Fruit fly (Drosophila melanogaster) whole organism, prepupa: ENCODE data around the gene yata.

Experiments
- CG10631 ChIP-seq: fragments of 200-800 bp; sonication (Bioruptor generic); optimal IDR thresholded peaks from 2 replicates; lab custom pipeline; 2016; ENCODE audit warnings: missing biosample characterization, missing genetic modification characterization
- CG11294 ChIP-seq: fragments of 200-800 bp; sonication (Bioruptor generic); IDR thresholded peaks from 2 replicates; pipeline ENCODE4 v1.3.6; 2022; ENCODE audit warnings: missing biosample characterization, missing genetic modification characterization
- CG11762 ChIP-seq: fragments of 200-800 bp; sonication (Bioruptor generic); optimal IDR thresholded peaks from 3 replicates; lab custom pipeline; 2016; ENCODE audit warnings: missing biosample characterization, missing genetic modification characterization; ENCODE audit not compliant: insufficient read depth
- CG11902 ChIP-seq: fragments of 200-800 bp; sonication (Bioruptor generic); optimal IDR thresholded peaks from 3 replicates; lab custom pipeline; 2016; ENCODE audit warnings: missing biosample characterization, missing genetic modification characterization
- CG1621 ChIP-seq: fragments of 200-800 bp; sonication (Bioruptor generic); optimal IDR thresholded peaks from 3 replicates; lab custom pipeline; 2018; ENCODE audit warnings: missing biosample characterization, mild to moderate bottlenecking, missing genetic modification characterization
- CG3032 ChIP-seq: fragments of 200-800 bp; optimal IDR thresholded peaks from 2 replicates; lab custom pipeline; 2019; ENCODE audit warnings: missing biosample characterization, mild to moderate bottlenecking, missing genetic modification characterization, moderate library complexity
- CG31627 ChIP-seq: fragments of 200-800 bp; sonication (Bioruptor generic); optimal IDR thresholded peaks from 3 replicates; lab custom pipeline; 2016; ENCODE audit warnings: missing biosample characterization, missing genetic modification characterization
- CG34406 ChIP-seq: fragments of 200-800 bp; sonication (Bioruptor generic); optimal IDR thresholded peaks from 3 replicates; lab custom pipeline; 2016; ENCODE audit warnings: missing biosample characterization, missing genetic modification characterization
- CG3919 ChIP-seq: fragments of 200-800 bp; sonication (Bioruptor generic); optimal IDR thresholded peaks from 3 replicates; lab custom pipeline; 2016; ENCODE audit warnings: missing biosample characterization, missing genetic modification characterization
- CG4318 ChIP-seq: fragments of 200-800 bp; sonication (Bioruptor generic); optimal IDR thresholded peaks from 3 replicates; lab custom pipeline; 2017; ENCODE audit warnings: missing biosample characterization, mild to moderate bottlenecking, missing genetic modification characterization
- CG6163 ChIP-seq: fragments of 200-800 bp; sonication (Bioruptor generic); IDR thresholded peaks from 3 replicates; pipeline ENCODE4 v1.3.6; 2022; ENCODE audit warnings: missing biosample characterization, missing genetic modification characterization
- CG6276 ChIP-seq: fragments of 200-800 bp; sonication (Bioruptor generic); optimal IDR thresholded peaks from 2 replicates; lab custom pipeline; 2017; ENCODE audit warnings: missing biosample characterization, mild to moderate bottlenecking, missing genetic modification characterization
- CG6792 ChIP-seq: fragments of 200-800 bp; sonication (Bioruptor generic); optimal IDR thresholded peaks from 3 replicates; lab custom pipeline; 2016; ENCODE audit warnings: missing biosample characterization, missing genetic modification characterization
- CG6808 ChIP-seq: fragments of 200-800 bp; sonication (Bioruptor generic); optimal IDR thresholded peaks from 3 replicates; lab custom pipeline; 2017; ENCODE audit warnings: missing biosample characterization, missing genetic modification characterization, mild to moderate bottlenecking, moderate library complexity, missing genetic modification reagents
- CG6854 ChIP-seq: fragments of 200-800 bp; sonication (Bioruptor generic); optimal IDR thresholded peaks from 2 replicates; lab custom pipeline; 2017; ENCODE audit warnings: missing biosample characterization, mild to moderate bottlenecking, missing genetic modification characterization
- CG8119 ChIP-seq: fragments of 200-800 bp; sonication (Bioruptor generic); IDR thresholded peaks from 3 replicates; pipeline ENCODE4 v1.3.6; 2022; ENCODE audit warnings: missing biosample characterization, missing genetic modification characterization
- CG8319 ChIP-seq: fragments of 200-800 bp; sonication (Bioruptor generic); optimal IDR thresholded peaks from 3 replicates; lab custom pipeline; 2016; ENCODE audit warnings: missing biosample characterization, missing genetic modification characterization
- CG8632 ChIP-seq: fragments of 200-800 bp; sonication (Bioruptor generic); optimal IDR thresholded peaks from 3 replicates; lab custom pipeline; 2016; ENCODE audit warnings: missing biosample characterization, missing genetic modification characterization
- CG9139 ChIP-seq: fragments of 200-800 bp; sonication (Bioruptor generic); optimal IDR thresholded peaks from 3 replicates; lab custom pipeline; 2017; ENCODE audit warnings: missing biosample characterization, mild to moderate bottlenecking, missing genetic modification characterization
- Eip78C ChIP-seq: fragments of 200-800 bp; sonication (Bioruptor generic); peaks from one replicate; lab custom pipeline; 2016; ENCODE audit warnings: missing biosample characterization, missing genetic modification characterization
- Eip93F ChIP-seq: fragments of 200-800 bp; sonication (Bioruptor generic); optimal IDR thresholded peaks from 2 replicates; lab custom pipeline; 2016; ENCODE audit warnings: missing biosample characterization, mild to moderate bottlenecking, missing genetic modification characterization
- Ets21C ChIP-seq: fragments of 200-800 bp; sonication (Bioruptor generic); optimal IDR thresholded peaks from 3 replicates; lab custom pipeline; 2016; ENCODE audit warnings: missing biosample characterization, missing genetic modification characterization
- Ets96B ChIP-seq: fragments of 200-800 bp; optimal IDR thresholded peaks from 2 replicates; lab custom pipeline; 2019; ENCODE audit warnings: missing biosample characterization, mild to moderate bottlenecking, missing genetic modification characterization, moderate library complexity
- Gug ChIP-seq: fragments of 200-800 bp; sonication (Bioruptor generic); IDR thresholded peaks from 2 replicates; pipeline ENCODE4 v1.3.6; 2022; ENCODE audit warnings: missing biosample characterization, missing genetic modification characterization
- Hr38 ChIP-seq: sonication (Bioruptor generic); optimal IDR thresholded peaks from 2 replicates; lab custom pipeline; 2016; ENCODE audit warnings: missing biosample characterization, missing genetic modification characterization
- Hr39 ChIP-seq: fragments of 200-800 bp; sonication (Bioruptor generic); optimal IDR thresholded peaks from 2 replicates; lab custom pipeline; 2016; ENCODE audit warnings: missing biosample characterization, missing genetic modification characterization
- Hr4 ChIP-seq: fragments of 200-800 bp; sonication (Bioruptor generic); optimal IDR thresholded peaks from 3 replicates; lab custom pipeline; 2016; ENCODE audit warnings: missing biosample characterization, missing genetic modification characterization
- Lpt ChIP-seq: fragments of 200-800 bp; sonication (Bioruptor generic); optimal IDR thresholded peaks from 3 replicates; lab custom pipeline; 2016; ENCODE audit warnings: missing biosample characterization, missing genetic modification characterization
- Met ChIP-seq: fragments of 200-800 bp; sonication (Bioruptor generic); optimal IDR thresholded peaks from 3 replicates; lab custom pipeline; 2016; ENCODE audit warnings: missing biosample characterization, missing genetic modification characterization
- Smox ChIP-seq: fragments of 200-800 bp; sonication (Bioruptor generic); optimal IDR thresholded peaks from 3 replicates; lab custom pipeline; 2016; ENCODE audit warnings: missing biosample characterization, missing genetic modification characterization
- Sox102F ChIP-seq: fragments of 200-800 bp; sonication (Bioruptor generic); optimal IDR thresholded peaks from 2 replicates; lab custom pipeline; 2016; ENCODE audit warnings: missing biosample characterization, mild to moderate bottlenecking, missing genetic modification characterization
- Sox14 ChIP-seq: fragments of 200-800 bp; sonication (Bioruptor generic); optimal IDR thresholded peaks from 3 replicates; lab custom pipeline; 2016; ENCODE audit warnings: missing biosample characterization, missing genetic modification characterization
- Sox15 ChIP-seq: fragments of 200-800 bp; sonication (Bioruptor generic); optimal IDR thresholded peaks from 3 replicates; lab custom pipeline; 2016; ENCODE audit warnings: missing biosample characterization, missing genetic modification characterization
- achi ChIP-seq: fragments of 200-800 bp; sonication (Bioruptor generic); optimal IDR thresholded peaks from 3 replicates; lab custom pipeline; 2016; ENCODE audit warnings: missing biosample characterization, missing genetic modification characterization
- cyc ChIP-seq: fragments of 200-800 bp; sonication (Bioruptor generic); optimal IDR thresholded peaks from 3 replicates; lab custom pipeline; 2016; ENCODE audit warnings: missing biosample characterization, missing genetic modification characterization
- dsx ChIP-seq: fragments of 200-800 bp; optimal IDR thresholded peaks from 3 replicates; lab custom pipeline; 2019; ENCODE audit warnings: missing biosample characterization, mild to moderate bottlenecking, missing genetic modification characterization, moderate library complexity; ENCODE audit not compliant: poor library complexity, severe bottlenecking
- eg ChIP-seq: fragments of 200-800 bp; sonication (Bioruptor generic); IDR thresholded peaks from 3 replicates; pipeline ENCODE4 v1.3.6; 2022; ENCODE audit warnings: missing biosample characterization, missing genetic modification characterization
- fd59A ChIP-seq: fragments of 200-800 bp; sonication (Bioruptor generic); optimal IDR thresholded peaks from 2 replicates; lab custom pipeline; 2017; ENCODE audit warnings: missing biosample characterization, mild to moderate bottlenecking, missing genetic modification characterization, missing genetic modification reagents
- fd85E ChIP-seq: fragments of 200-800 bp; sonication (Bioruptor generic); optimal IDR thresholded peaks from 3 replicates; lab custom pipeline; 2016; ENCODE audit warnings: missing biosample characterization, missing genetic modification characterization
- pdm3 ChIP-seq: fragments of 200-800 bp; sonication (Bioruptor generic); optimal IDR thresholded peaks from 3 replicates; lab custom pipeline; 2016; ENCODE audit warnings: missing biosample characterization, missing genetic modification characterization
- salr ChIP-seq, 2 experiments: fragments of 200-800 bp; sonication (Bioruptor generic); optimal IDR thresholded peaks; 3 replicates each; lab custom pipeline; 2016 to 2018; ENCODE audit warnings: missing biosample characterization in 2 of 2, missing genetic modification characterization in 2 of 2, mild to moderate bottlenecking in 1 of 2
- spab ChIP-seq: fragments of 200-800 bp; sonication (Bioruptor generic); optimal IDR thresholded peaks from 2 replicates; lab custom pipeline; 2017; ENCODE audit warnings: missing biosample characterization, mild to moderate bottlenecking, missing genetic modification characterization, missing genetic modification reagents
- ss ChIP-seq, 2 experiments: fragments of 200-800 bp; sonication (Bioruptor generic); optimal IDR thresholded peaks; 2 replicates in 1 of 2; 3 replicates in 1 of 2; lab custom pipeline; 2017 to 2018; ENCODE audit warnings: mild to moderate bottlenecking in 2 of 2, missing biosample characterization in 2 of 2, missing genetic modification characterization in 2 of 2, moderate library complexity in 1 of 2
- svp ChIP-seq: fragments of 200-800 bp; sonication (Bioruptor generic); peaks from one replicate; lab custom pipeline; 2016; ENCODE audit warnings: missing biosample characterization, missing genetic modification characterization
- vri ChIP-seq: fragments of 200-800 bp; sonication (Bioruptor generic); optimal IDR thresholded peaks from 3 replicates; lab custom pipeline; 2016; ENCODE audit warnings: missing biosample characterization, mild to moderate bottlenecking, missing genetic modification characterization

Gene yata

dm6 chr3R:29785242-29785641 is 36.2 kb downstream of the yata start:
- no peak for TF ChIP-seq CG6854 (GFP tag; lab: Kevin White, UChicago)
- TF ChIP-seq dsx (GFP tag; lab: Kevin White, UChicago), result no peak
- no peak for TF ChIP-seq CG1621
- no peak for TF ChIP-seq pdm3 (GFP tag; lab: Kevin White, UChicago)
- no peak for TF ChIP-seq CG11902 (GFP tag; lab: Kevin White, UChicago)
- no peak for TF ChIP-seq cyc (GFP tag; lab: Kevin White, UChicago)
- no peak for TF ChIP-seq Hr4 (GFP tag; lab: Kevin White, UChicago)
- no peak for TF ChIP-seq CG6276 (GFP tag; lab: Kevin White, UChicago)
- no peak for TF ChIP-seq CG34406
- no peak for TF ChIP-seq Hr39 (GFP tag; lab: Kevin White, UChicago)
- no peak for TF ChIP-seq fd59A (GFP tag; lab: Kevin White, UChicago)
- no peak for TF ChIP-seq CG8319 (GFP tag; lab: Kevin White, UChicago)
- no peak for TF ChIP-seq ss (GFP tag; optimal IDR thresholded peaks at IDR 0.05; lab: Kevin White, UChicago)
- no peak for TF ChIP-seq CG9139 (GFP tag; lab: Kevin White, UChicago)

- peak; percentile 61 for TF ChIP-seq Gug (GFP tag; lab: Robert Waterston, UW)
- peak; percentile 65 for TF ChIP-seq vri (GFP tag; lab: Kevin White, UChicago)
- peak; percentile 55 for TF ChIP-seq Sox14 (GFP tag; lab: Kevin White, UChicago)
- peak; percentile 20 for TF ChIP-seq Sox15 (GFP tag; lab: Kevin White, UChicago)
- TF ChIP-seq CG3032 (tag; lab: Kevin White, UChicago), result peak; percentile 28
- TF ChIP-seq Hr38 (GFP tag; lab: Kevin White, UChicago), result no peak
- TF ChIP-seq Ets96B (tag; lab: Kevin White, UChicago), result peak; percentile 70
- TF ChIP-seq cyc (GFP tag; lab: Kevin White, UChicago), result peak; percentile 92
- TF ChIP-seq CG8119 (GFP tag; lab: Robert Waterston, UW), result peak; percentile 69
- peak; percentile 85 for TF ChIP-seq CG11902 (GFP tag; lab: Kevin White, UChicago)
- TF ChIP-seq CG8319 (GFP tag; lab: Kevin White, UChicago), result peak; percentile 39
- peak; percentile 62 for TF ChIP-seq CG11294
- TF ChIP-seq CG34406, result peak; percentile 49
- TF ChIP-seq CG3919 (GFP tag; lab: Kevin White, UChicago), result peak; percentile 90
- no peak for TF ChIP-seq CG10631 (GFP tag; lab: Kevin White, UChicago)
- TF ChIP-seq CG6808 (GFP tag; lab: Kevin White, UChicago), result peak; percentile 32
- TF ChIP-seq Ets21C (GFP tag; lab: Kevin White, UChicago), result peak; percentile 62
- TF ChIP-seq CG31627 (GFP tag; lab: Kevin White, UChicago), result peak; percentile 69
- peak; percentile 73 for TF ChIP-seq dsx (GFP tag; lab: Kevin White, UChicago)
- TF ChIP-seq pdm3 (GFP tag; lab: Kevin White, UChicago), result peak; percentile 60
- TF ChIP-seq eg (GFP tag; lab: Robert Waterston, UW), result peak; percentile 69
- peak; percentile 58 for TF ChIP-seq CG6792 (GFP tag; lab: Kevin White, UChicago)
- TF ChIP-seq achi (GFP tag; lab: Kevin White, UChicago), result peak; percentile 77
- TF ChIP-seq spab (GFP tag; lab: Kevin White, UChicago), result peak; percentile 53
- TF ChIP-seq Smox (GFP tag; lab: Kevin White, UChicago), result peak; percentile 76
- TF ChIP-seq fd85E (GFP tag; lab: Kevin White, UChicago), result peak; percentile 59
- peak; percentile 95 for TF ChIP-seq Met
- TF ChIP-seq Eip78C, result peak; percentile 97
- TF ChIP-seq CG11762, result peak; percentile 82
- TF ChIP-seq Hr39 (GFP tag; lab: Kevin White, UChicago), result peak; percentile 79
- no peak for TF ChIP-seq fd59A (GFP tag; lab: Kevin White, UChicago)
- TF ChIP-seq Sox102F (GFP tag; lab: Kevin White, UChicago), result peak; percentile 76
- TF ChIP-seq CG6276 (GFP tag; lab: Kevin White, UChicago), result peak; percentile 46
- TF ChIP-seq CG1621, result no peak
- TF ChIP-seq CG4318 (GFP tag; lab: Kevin White, UChicago), result no peak
- TF ChIP-seq Eip93F (GFP tag; lab: Kevin White, UChicago), result peak; percentile 65
- TF ChIP-seq CG6163 (GFP tag; lab: Robert Waterston, UW), result peak; percentile 91
- no peak for TF ChIP-seq CG9139 (GFP tag; lab: Kevin White, UChicago)
- no peak for TF ChIP-seq salr (GFP tag; optimal IDR thresholded peaks at IDR 0.05; lab: Kevin White, UChicago)
- no peak for TF ChIP-seq CG8632 (GFP tag; lab: Kevin White, UChicago)
- peak; percentile 63 for TF ChIP-seq Lpt
- peak; percentile 98 for TF ChIP-seq svp
These were observed 37.3 kb downstream of the yata start for dm6 chr3R:29786016-29786996.
